Comparison of ENCODE assay signal across 1 fruit fly cellular context in genomic region chr3L:5247923-5248821, dm6.
TF ChIP-seq lines count a peak whose summit lies in the region.

No protein-coding gene starts in this region.

TF ChIP-seq in whole organism, embryonic, 481 proteins besides CTCF, POLR2A, EP300 and RAD21 (continued from another document and continues in another):
- TF ChIP-seq Nf-YB (GFP tag; optimal IDR thresholded peaks at IDR 0.05; lab: Kevin White, UChicago) = peak; percentile 4
- TF ChIP-seq Kr (GFP tag; optimal IDR thresholded peaks at IDR 0.05; lab: Kevin White, UChicago) = no peak
- TF ChIP-seq en (GFP tag; optimal IDR thresholded peaks at IDR 0.05; lab: Kevin White, UChicago) = peak; percentile 36
- no peak for TF ChIP-seq CkIIα-i1 (GFP tag; IDR thresholded peaks at IDR 0.05; lab: Robert Waterston, UW)
- TF ChIP-seq Ravus (GFP tag; IDR thresholded peaks at IDR 0.05; lab: Robert Waterston, UW) = no peak
- no peak for TF ChIP-seq CG10431 (GFP tag; optimal IDR thresholded peaks at IDR 0.05; lab: Kevin White, UChicago)
- no peak for TF ChIP-seq Hey (tag; optimal IDR thresholded peaks at IDR 0.05; lab: Kevin White, UChicago)
- TF ChIP-seq CG10979 (tag; optimal IDR thresholded peaks at IDR 0.05; lab: Kevin White, UChicago) = peak; percentile 47
- TF ChIP-seq ci (GFP tag; IDR thresholded peaks at IDR 0.05; lab: Robert Waterston, UW) = peak; percentile 63; the same call in 2 of the 3 replicates
- peak; percentile 73 for TF ChIP-seq CHES-1-like (GFP tag; optimal IDR thresholded peaks at IDR 0.05; lab: Kevin White, UChicago)
- peak; percentile 32 for TF ChIP-seq CG11723 (GFP tag; optimal IDR thresholded peaks at IDR 0.05; lab: Kevin White, UChicago)
- peak; percentile 35 for TF ChIP-seq CG13775 (GFP tag; optimal IDR thresholded peaks at IDR 0.05; lab: Kevin White, UChicago)
- TF ChIP-seq pfk (GFP tag; optimal IDR thresholded peaks at IDR 0.05; lab: Kevin White, UChicago) = no peak
- peak; percentile 91 for TF ChIP-seq Ptx1 (GFP tag; IDR thresholded peaks at IDR 0.05; lab: Robert Waterston, UW)
- TF ChIP-seq CG4854 (GFP tag; optimal IDR thresholded peaks at IDR 0.05; lab: Kevin White, UChicago) = no peak
- TF ChIP-seq CG12744 (GFP tag; optimal IDR thresholded peaks at IDR 0.05; lab: Kevin White, UChicago) = no peak
- no peak for TF ChIP-seq CG8478 (optimal IDR thresholded peaks at IDR 0.05; lab: Kevin White, UChicago)
- TF ChIP-seq sens (GFP tag; lab: Kevin White, UChicago) = peak; percentile 89
- TF ChIP-seq wek (GFP tag; optimal IDR thresholded peaks at IDR 0.05; lab: Kevin White, UChicago) = no peak
- no peak for TF ChIP-seq Dll (GFP tag; IDR thresholded peaks at IDR 0.05; lab: Robert Waterston, UW; ENCODE audit: partially characterized antibody)
- peak; percentile 49 for TF ChIP-seq slou (GFP tag; optimal IDR thresholded peaks at IDR 0.05; lab: Kevin White, UChicago)
- TF ChIP-seq NFAT (GFP tag; IDR thresholded peaks at IDR 0.05; lab: Robert Waterston, UW) = no peak
- 0 out of 2 replicates have a peak, but pooled peaks have one; percentile 23 for TF ChIP-seq gsb (GFP tag; IDR thresholded peaks at IDR 0.05; lab: Robert Waterston, UW)
- TF ChIP-seq amos (GFP tag; IDR thresholded peaks at IDR 0.05; lab: Robert Waterston, UW; ENCODE audit: partially characterized antibody) = no peak
- peak; percentile 5 for TF ChIP-seq Blimp-1 (GFP tag; optimal IDR thresholded peaks at IDR 0.05; lab: Kevin White, UChicago)
- TF ChIP-seq CG30020 (tag; optimal IDR thresholded peaks at IDR 0.05; lab: Kevin White, UChicago) = no peak
- no peak for TF ChIP-seq chm (GFP tag; IDR thresholded peaks at IDR 0.05; lab: Robert Waterston, UW)
- peak; percentile 0 for TF ChIP-seq CG17186 (GFP tag; optimal IDR thresholded peaks at IDR 0.05; lab: Kevin White, UChicago)
- peak; percentile 54 for TF ChIP-seq CG10366 (GFP tag; IDR thresholded peaks at IDR 0.05; lab: Robert Waterston, UW)
- peak; percentile 18 for TF ChIP-seq nom (GFP tag; optimal IDR thresholded peaks at IDR 0.05; lab: Kevin White, UChicago)
- peak; percentile 50 for TF ChIP-seq fu2 (GFP tag; optimal IDR thresholded peaks at IDR 0.05; lab: Kevin White, UChicago)
- peak; percentile 6 for TF ChIP-seq CG13123 (GFP tag; optimal IDR thresholded peaks at IDR 0.05; lab: Kevin White, UChicago)
- TF ChIP-seq CG3995 (GFP tag; optimal IDR thresholded peaks at IDR 0.05; lab: Kevin White, UChicago) = peak; percentile 8
- TF ChIP-seq CG3163 (GFP tag; optimal IDR thresholded peaks at IDR 0.05; lab: Kevin White, UChicago) = peak; percentile 44
- peak; percentile 58 for TF ChIP-seq CG8944 (GFP tag; optimal IDR thresholded peaks at IDR 0.05; lab: Kevin White, UChicago)
- TF ChIP-seq CG1647 (GFP tag; optimal IDR thresholded peaks at IDR 0.05; lab: Kevin White, UChicago) = no peak
- TF ChIP-seq Xbp1 (GFP tag; optimal IDR thresholded peaks at IDR 0.05; lab: Kevin White, UChicago) = peak; percentile 30
- TF ChIP-seq CG13894 (tag; optimal IDR thresholded peaks at IDR 0.05; lab: Kevin White, UChicago) = no peak
- no peak for TF ChIP-seq CG9797 (GFP tag; optimal IDR thresholded peaks at IDR 0.05; lab: Kevin White, UChicago)
- no peak for TF ChIP-seq Lpt (GFP tag; optimal IDR thresholded peaks at IDR 0.05; lab: Kevin White, UChicago)
- TF ChIP-seq psq (GFP tag; optimal IDR thresholded peaks at IDR 0.05; lab: Kevin White, UChicago) = no peak
- no peak for TF ChIP-seq luna (GFP tag; optimal IDR thresholded peaks at IDR 0.05; lab: Kevin White, UChicago)
- no peak for TF ChIP-seq Spps (tag; optimal IDR thresholded peaks at IDR 0.05; lab: Kevin White, UChicago)
- TF ChIP-seq Dip2 (GFP tag; IDR thresholded peaks at IDR 0.05; lab: Robert Waterston, UW) = no peak
- peak; percentile 80 for TF ChIP-seq CG6689 (GFP tag; IDR thresholded peaks at IDR 0.05; lab: Robert Waterston, UW)
- no peak for TF ChIP-seq trh (GFP tag; optimal IDR thresholded peaks at IDR 0.05; lab: Kevin White, UChicago)
- TF ChIP-seq Hr78 (GFP tag; optimal IDR thresholded peaks at IDR 0.05; lab: Kevin White, UChicago) = peak in 1 of 2 experiments; percentile 34
- no peak for TF ChIP-seq CG4617 (GFP tag; optimal IDR thresholded peaks at IDR 0.05; lab: Kevin White, UChicago; ENCODE audit: borderline replicate concordance)
- no peak for TF ChIP-seq CG8290 (GFP tag; optimal IDR thresholded peaks at IDR 0.05; lab: Kevin White, UChicago)
- TF ChIP-seq CG8290 (tag; optimal IDR thresholded peaks at IDR 0.05; lab: Kevin White, UChicago) = peak in 1 of 2 experiments; percentile 3
- no peak for TF ChIP-seq pan (optimal IDR thresholded peaks at IDR 0.05; lab: Kevin White, UChicago)
- TF ChIP-seq pan (GFP tag; optimal IDR thresholded peaks at IDR 0.05 in 1 of 2, IDR thresholded peaks at IDR 0.05 in 1 of 2) = peak in 1 of 2 experiments; percentile 84
- no peak for TF ChIP-seq gcm (GFP tag; optimal IDR thresholded peaks at IDR 0.05; lab: Kevin White, UChicago)
- peak; percentile 23 for TF ChIP-seq Nf-YC (tag; optimal IDR thresholded peaks at IDR 0.05; lab: Kevin White, UChicago)
- peak; percentile 68 for TF ChIP-seq CG9609 (GFP tag; optimal IDR thresholded peaks at IDR 0.05; lab: Kevin White, UChicago)
- peak; percentile 73 for TF ChIP-seq Sox102F (GFP tag; optimal IDR thresholded peaks at IDR 0.05; lab: Kevin White, UChicago)
- peak; percentile 95 for TF ChIP-seq Med (GFP tag; lab: Kevin White, UChicago)
- peak; percentile 10 for TF ChIP-seq run (tag; optimal IDR thresholded peaks at IDR 0.05; lab: Kevin White, UChicago)
- TF ChIP-seq Dp (GFP tag; optimal IDR thresholded peaks at IDR 0.05; lab: Kevin White, UChicago) = no peak
- TF ChIP-seq CG11695 (GFP tag; IDR thresholded peaks at IDR 0.05; lab: Robert Waterston, UW) = peak; percentile 75; the same call in 2 of the 3 replicates
- peak; percentile 50 for TF ChIP-seq CG3281 (GFP tag; optimal IDR thresholded peaks at IDR 0.05; lab: Kevin White, UChicago)
- peak; percentile 36 for TF ChIP-seq Fer3 (tag; optimal IDR thresholded peaks at IDR 0.05; lab: Kevin White, UChicago)
- TF ChIP-seq Sry-δ (GFP tag; optimal IDR thresholded peaks at IDR 0.05; lab: Kevin White, UChicago) = no peak
- TF ChIP-seq CG16815 (GFP tag; optimal IDR thresholded peaks at IDR 0.05; lab: Kevin White, UChicago) = peak; percentile 26
- TF ChIP-seq Fer1 (GFP tag; optimal IDR thresholded peaks at IDR 0.05; lab: Kevin White, UChicago) = peak; percentile 66
- peak; percentile 20 for TF ChIP-seq disco-r (GFP tag; optimal IDR thresholded peaks at IDR 0.05; lab: Kevin White, UChicago)
- TF ChIP-seq pros (GFP tag; optimal IDR thresholded peaks at IDR 0.05; lab: Kevin White, UChicago) = no peak
- 0 out of 2 replicates have a peak, but pooled peaks have one; percentile 40 for TF ChIP-seq CG4404 (GFP tag; IDR thresholded peaks at IDR 0.05; lab: Robert Waterston, UW)
- no peak for TF ChIP-seq CG14860 (GFP tag; IDR thresholded peaks at IDR 0.05; lab: Robert Waterston, UW; ENCODE audit: partially characterized antibody)
- TF ChIP-seq CG12391 (tag; optimal IDR thresholded peaks at IDR 0.05; lab: Kevin White, UChicago) = peak; percentile 36
- TF ChIP-seq H15 (GFP tag; IDR thresholded peaks at IDR 0.05; lab: Robert Waterston, UW) = peak; percentile 72; the same call in 2 of the 3 replicates
- no peak for TF ChIP-seq CG34224 (GFP tag; IDR thresholded peaks at IDR 0.05; lab: Robert Waterston, UW; ENCODE audit: partially characterized antibody)
- peak; percentile 4; the same call in 1 of the 2 replicates for TF ChIP-seq Poxn (GFP tag; IDR thresholded peaks at IDR 0.05; lab: Robert Waterston, UW)
- TF ChIP-seq Fer2 (tag; optimal IDR thresholded peaks at IDR 0.05; lab: Kevin White, UChicago) = no peak
- TF ChIP-seq crp (GFP tag; optimal IDR thresholded peaks at IDR 0.05; lab: Kevin White, UChicago) = no peak
- no peak for TF ChIP-seq CG16813 (GFP tag; IDR thresholded peaks at IDR 0.05; lab: Robert Waterston, UW; ENCODE audit: partially characterized antibody)
- TF ChIP-seq CG34422 (GFP tag; IDR thresholded peaks at IDR 0.05; lab: Robert Waterston, UW) = peak; percentile 79
- no peak for TF ChIP-seq GATAe (GFP tag; conservative IDR thresholded peaks at IDR 0.05; lab: Robert Waterston, UW)
- no peak for TF ChIP-seq MTF-1 (GFP tag; optimal IDR thresholded peaks at IDR 0.05; lab: Kevin White, UChicago; ENCODE audit: borderline replicate concordance)
- no peak for TF ChIP-seq bowl (GFP tag; IDR thresholded peaks at IDR 0.05; lab: Robert Waterston, UW)
- TF ChIP-seq CG4730 (GFP tag; IDR thresholded peaks at IDR 0.05; lab: Robert Waterston, UW) = peak; percentile 41; the same call in 1 of the 2 replicates
- peak; percentile 12 for TF ChIP-seq CG15601 (tag; optimal IDR thresholded peaks at IDR 0.05; lab: Kevin White, UChicago)
- TF ChIP-seq Xrp1 (GFP tag; IDR thresholded peaks at IDR 0.05; lab: Robert Waterston, UW) = peak; percentile 71
- TF ChIP-seq CG10959 (GFP tag; IDR thresholded peaks at IDR 0.05; lab: Robert Waterston, UW) = no peak
- TF ChIP-seq Ets65A (GFP tag; lab: Kevin White, UChicago) = peak; percentile 97
- TF ChIP-seq Bteb2 (GFP tag; optimal IDR thresholded peaks at IDR 0.05; lab: Kevin White, UChicago) = no peak
- peak; percentile 74 for TF ChIP-seq E2f1 (GFP tag; IDR thresholded peaks at IDR 0.05; lab: Robert Waterston, UW)
- TF ChIP-seq CG7372 (GFP tag; IDR thresholded peaks at IDR 0.05; lab: Robert Waterston, UW) = peak; percentile 64
- peak; percentile 52; the same call in 1 of the 2 replicates for TF ChIP-seq dati (GFP tag; IDR thresholded peaks at IDR 0.05; lab: Robert Waterston, UW)
- TF ChIP-seq pita (GFP tag; optimal IDR thresholded peaks at IDR 0.05; lab: Kevin White, UChicago) = no peak
- no peak for TF ChIP-seq Doc3 (GFP tag; IDR thresholded peaks at IDR 0.05; lab: Robert Waterston, UW; ENCODE audit: partially characterized antibody)
- no peak for TF ChIP-seq MESR4 (GFP tag; optimal IDR thresholded peaks at IDR 0.05; lab: Kevin White, UChicago)
- peak; percentile 28 for TF ChIP-seq Camta (GFP tag; optimal IDR thresholded peaks at IDR 0.05; lab: Kevin White, UChicago)
- no peak for TF ChIP-seq cad (GFP tag; optimal IDR thresholded peaks at IDR 0.05; lab: Kevin White, UChicago)
- TF ChIP-seq shn (GFP tag; optimal IDR thresholded peaks at IDR 0.05; lab: Kevin White, UChicago) = peak; percentile 68
- peak; percentile 74 for TF ChIP-seq danr (GFP tag; IDR thresholded peaks at IDR 0.05; lab: Robert Waterston, UW)
- no peak for TF ChIP-seq CG31388 (GFP tag; optimal IDR thresholded peaks at IDR 0.05; lab: Kevin White, UChicago)
- TF ChIP-seq cwo (GFP tag; optimal IDR thresholded peaks at IDR 0.05; lab: Kevin White, UChicago) = peak; percentile 43
- peak; percentile 50; the same call in 1 of the 2 replicates for TF ChIP-seq CG14667 (GFP tag; IDR thresholded peaks at IDR 0.05; lab: Robert Waterston, UW)
- TF ChIP-seq CG42726 (GFP tag; IDR thresholded peaks at IDR 0.05; lab: Robert Waterston, UW; ENCODE audit: partially characterized antibody) = no peak
- peak; percentile 59 for TF ChIP-seq Sox100B (GFP tag; optimal IDR thresholded peaks at IDR 0.05; lab: Kevin White, UChicago)
- TF ChIP-seq CG2199 (GFP tag; IDR thresholded peaks at IDR 0.05; lab: Robert Waterston, UW) = no peak
- TF ChIP-seq CG17361 (GFP tag; IDR thresholded peaks at IDR 0.05; lab: Robert Waterston, UW) = peak; percentile 76
- TF ChIP-seq CG17612 (GFP tag; IDR thresholded peaks at IDR 0.05; lab: Robert Waterston, UW) = no peak
- no peak for TF ChIP-seq sim (GFP tag; IDR thresholded peaks at IDR 0.05; lab: Robert Waterston, UW)
- TF ChIP-seq gce (GFP tag; IDR thresholded peaks at IDR 0.05; lab: Robert Waterston, UW) = 0 out of 3 replicates have a peak, but pooled peaks have one; percentile 42
- 0 out of 3 replicates have a peak, but pooled peaks have one; percentile 25 for TF ChIP-seq CG11093 (GFP tag; IDR thresholded peaks at IDR 0.05; lab: Robert Waterston, UW)
- peak; percentile 61; the same call in 1 of the 3 replicates for TF ChIP-seq CG2889 (GFP tag; IDR thresholded peaks at IDR 0.05; lab: Robert Waterston, UW)
- peak; percentile 85 for TF ChIP-seq Adf1 (GFP tag; IDR thresholded peaks at IDR 0.05; lab: Robert Waterston, UW)
- TF ChIP-seq HLH4C (GFP tag; IDR thresholded peaks at IDR 0.05; lab: Robert Waterston, UW; ENCODE audit: partially characterized antibody) = no peak
- TF ChIP-seq CG6791 (GFP tag; IDR thresholded peaks at IDR 0.05; lab: Robert Waterston, UW; ENCODE audit: partially characterized antibody) = no peak
- TF ChIP-seq CG16863 (GFP tag; optimal IDR thresholded peaks at IDR 0.05; lab: Kevin White, UChicago) = peak; percentile 42
- peak; percentile 30 for TF ChIP-seq CG8924 (tag; optimal IDR thresholded peaks at IDR 0.05; lab: Kevin White, UChicago)
- TF ChIP-seq CG5953 (GFP tag; IDR thresholded peaks at IDR 0.05; lab: Robert Waterston, UW) = no peak
- TF ChIP-seq corto (GFP tag; optimal IDR thresholded peaks at IDR 0.05; lab: Kevin White, UChicago) = no peak
- no peak for TF ChIP-seq Max (GFP tag; optimal IDR thresholded peaks at IDR 0.05; lab: Kevin White, UChicago)
- TF ChIP-seq lilli (GFP tag; optimal IDR thresholded peaks at IDR 0.05; lab: Kevin White, UChicago) = peak; percentile 65
- TF ChIP-seq CG15011 (GFP tag; optimal IDR thresholded peaks at IDR 0.05; lab: Kevin White, UChicago) = no peak
- TF ChIP-seq kay (GFP tag; optimal IDR thresholded peaks at IDR 0.05; lab: Kevin White, UChicago) = no peak
- TF ChIP-seq CG3726 (GFP tag; IDR thresholded peaks at IDR 0.05; lab: Robert Waterston, UW) = peak; percentile 72; the same call in 2 of the 3 replicates
- TF ChIP-seq CG9215 (GFP tag; IDR thresholded peaks at IDR 0.05; lab: Robert Waterston, UW) = peak; percentile 63
- TF ChIP-seq hbn (GFP tag; IDR thresholded peaks at IDR 0.05; lab: Robert Waterston, UW; ENCODE audit: partially characterized antibody) = no peak
- TF ChIP-seq CG15696 (tag; optimal IDR thresholded peaks at IDR 0.05; lab: Kevin White, UChicago) = no peak
- TF ChIP-seq Hsf (GFP tag; optimal IDR thresholded peaks at IDR 0.05; lab: Kevin White, UChicago) = peak; percentile 54
- TF ChIP-seq zen (tag; optimal IDR thresholded peaks at IDR 0.05; lab: Kevin White, UChicago) = no peak
- no peak for TF ChIP-seq Ets97D (GFP tag; optimal IDR thresholded peaks at IDR 0.05; lab: Kevin White, UChicago)
- no peak for TF ChIP-seq Tbp (GFP tag; optimal IDR thresholded peaks at IDR 0.05; lab: Kevin White, UChicago)
- no peak for TF ChIP-seq cas (GFP tag; IDR thresholded peaks at IDR 0.05; lab: Robert Waterston, UW)
- TF ChIP-seq CG9876 (GFP tag; optimal IDR thresholded peaks at IDR 0.05; lab: Kevin White, UChicago) = peak; percentile 45
- TF ChIP-seq CG10565 (GFP tag; optimal IDR thresholded peaks at IDR 0.05; lab: Kevin White, UChicago) = no peak
- TF ChIP-seq knrl (GFP tag; IDR thresholded peaks at IDR 0.05; lab: Robert Waterston, UW; ENCODE audit: partially characterized antibody) = no peak
- TF ChIP-seq emc (GFP tag; optimal IDR thresholded peaks at IDR 0.05; lab: Kevin White, UChicago) = no peak
